Fruit fly (Drosophila melanogaster) whole organism, embryonic: ENCODE results near the gene RpL35.

Experiments used
- B-H1 ChIP-seq: fragments of 200-800 bp; sonication (Bioruptor generic); IDR thresholded peaks from 3 replicates; pipeline ENCODE4 v1.3.6; 2022; ENCODE audit warnings: missing biosample characterization, missing genetic modification characterization
- Bgb ChIP-seq: fragments of 200-800 bp; sonication (Bioruptor generic); IDR thresholded peaks from 2 replicates; pipeline ENCODE4 v1.3.6; 2022; ENCODE audit warnings: missing biosample characterization, missing genetic modification characterization; ENCODE audit not compliant: partially characterized antibody
- CG11398 ChIP-seq: fragments of 200-800 bp; sonication (Bioruptor generic); optimal IDR thresholded peaks from 2 replicates; lab custom pipeline; 2016; ENCODE audit warnings: missing biosample characterization, missing genetic modification characterization
- CG11695 ChIP-seq: fragments of 200-800 bp; sonication (Bioruptor generic); IDR thresholded peaks from 3 replicates; pipeline ENCODE4 v1.3.6; 2022; ENCODE audit warnings: missing biosample characterization, missing genetic modification characterization
- CG12071 ChIP-seq: fragments of 200-800 bp; sonication (Bioruptor generic); optimal IDR thresholded peaks from 3 replicates; lab custom pipeline; 2018; ENCODE audit warnings: missing biosample characterization, mild to moderate bottlenecking, missing genetic modification characterization
- CG12155 ChIP-seq: fragments of 200-800 bp; sonication (Bioruptor generic); optimal IDR thresholded peaks from 3 replicates; lab custom pipeline; 2016; ENCODE audit warnings: missing biosample characterization, missing genetic modification characterization
- CG14050 ChIP-seq: fragments of 200-800 bp; sonication (Bioruptor generic); IDR thresholded peaks from 3 replicates; pipeline ENCODE4 v1.3.6; 2022; ENCODE audit warnings: missing biosample characterization, missing genetic modification characterization
- CG15601 ChIP-seq: fragments of 200-800 bp; sonication (Bioruptor generic); optimal IDR thresholded peaks from 3 replicates; lab custom pipeline; 2019; ENCODE audit warnings: missing biosample characterization, mild to moderate bottlenecking, missing genetic modification characterization, moderate library complexity
- CG1603 ChIP-seq: fragments of 200-800 bp; sonication (Bioruptor generic); optimal IDR thresholded peaks from 2 replicates; lab custom pipeline; 2019; ENCODE audit warnings: missing biosample characterization, mild to moderate bottlenecking, missing genetic modification characterization, moderate library complexity
- CG18476 ChIP-seq: fragments of 200-800 bp; sonication (Bioruptor generic); optimal IDR thresholded peaks from 2 replicates; lab custom pipeline; 2016; ENCODE audit warnings: missing biosample characterization, mild to moderate bottlenecking, missing genetic modification characterization
- CG2116 ChIP-seq: fragments of 200-800 bp; sonication (Bioruptor generic); optimal IDR thresholded peaks from 3 replicates; lab custom pipeline; 2018; ENCODE audit warnings: missing biosample characterization, mild to moderate bottlenecking, missing genetic modification characterization
- CG32767 ChIP-seq: fragments of 200-800 bp; sonication (Bioruptor generic); IDR thresholded peaks from 2 replicates; pipeline ENCODE4 v1.3.6; 2022; ENCODE audit warnings: missing biosample characterization, missing genetic modification characterization
- CG7745 ChIP-seq: fragments of 200-800 bp; sonication (Bioruptor generic); optimal IDR thresholded peaks from 2 replicates; lab custom pipeline; 2018; ENCODE audit warnings: missing biosample characterization, mild to moderate bottlenecking, missing genetic modification characterization, moderate library complexity
- CG8478 ChIP-seq: fragments of >200 bp; optimal IDR thresholded peaks from 2 replicates; lab custom pipeline; 2018
- CG9215 ChIP-seq: fragments of 200-800 bp; sonication (Bioruptor generic); IDR thresholded peaks from 2 replicates; pipeline ENCODE4 v1.3.6; 2022; ENCODE audit warnings: missing biosample characterization, missing genetic modification characterization
- Dek ChIP-seq: fragments of 200-800 bp; sonication (Bioruptor generic); optimal IDR thresholded peaks from 3 replicates; lab custom pipeline; 2019; ENCODE audit warnings: missing biosample characterization, mild to moderate bottlenecking, missing genetic modification characterization, moderate library complexity
- Dfd ChIP-seq, 2 experiments: fragments of >200 bp; optimal IDR thresholded peaks; 2 replicates each; lab custom pipeline; 2017; ENCODE audit warnings: missing biosample characterization in 2 of 2, missing genetic modification characterization in 2 of 2
- Ets65A ChIP-seq: fragments of 200-800 bp; sonication (Bioruptor generic); peaks from one replicate; lab custom pipeline; 2016; ENCODE audit warnings: missing biosample characterization, missing genetic modification characterization
- HLH54F ChIP-seq: fragments of 200-800 bp; sonication (Bioruptor generic); optimal IDR thresholded peaks from 3 replicates; lab custom pipeline; 2016; ENCODE audit warnings: missing biosample characterization, missing genetic modification characterization
- Hmr ChIP-seq: fragments of 200-800 bp; sonication (Bioruptor generic); optimal IDR thresholded peaks from 3 replicates; lab custom pipeline; 2017; ENCODE audit warnings: mild to moderate bottlenecking, missing biosample characterization, missing genetic modification reagents, missing genetic modification characterization
- NC2β ChIP-seq: fragments of 200-800 bp; sonication (Bioruptor generic); optimal IDR thresholded peaks from 2 replicates; lab custom pipeline; 2016; ENCODE audit warnings: missing biosample characterization, missing genetic modification characterization
- PHDP ChIP-seq: fragments of 200-800 bp; sonication (Bioruptor generic); optimal IDR thresholded peaks from 3 replicates; lab custom pipeline; 2018; ENCODE audit warnings: missing biosample characterization, mild to moderate bottlenecking, missing genetic modification characterization, moderate library complexity
- ato ChIP-seq: fragments of 200-800 bp; sonication (Bioruptor generic); IDR thresholded peaks from 2 replicates; pipeline ENCODE4 v1.3.6; 2022; ENCODE audit warnings: missing biosample characterization, missing genetic modification characterization; ENCODE audit not compliant: partially characterized antibody
- crc ChIP-seq: fragments of 200-800 bp; sonication (Bioruptor generic); optimal IDR thresholded peaks from 2 replicates; lab custom pipeline; 2016; ENCODE audit warnings: missing biosample characterization, missing genetic modification characterization
- crol ChIP-seq: fragments of 200-800 bp; sonication (Bioruptor generic); IDR thresholded peaks from 2 replicates; pipeline ENCODE4 v1.3.6; 2022; ENCODE audit warnings: missing biosample characterization, missing genetic modification characterization
- dmrt11E ChIP-seq: fragments of 200-800 bp; sonication (Bioruptor generic); optimal IDR thresholded peaks from 3 replicates; lab custom pipeline; 2018; ENCODE audit warnings: missing biosample characterization, mild to moderate bottlenecking, missing genetic modification characterization, moderate library complexity
- esg ChIP-seq: fragments of 200-800 bp; sonication (Bioruptor generic); conservative IDR thresholded peaks from 2 replicates; pipeline ENCODE4 v1.3.6; 2022; ENCODE audit warnings: missing biosample characterization, missing genetic modification characterization
- gcm ChIP-seq: fragments of 200-800 bp; sonication (Bioruptor generic); optimal IDR thresholded peaks from 2 replicates; lab custom pipeline; 2019; ENCODE audit warnings: missing biosample characterization, mild to moderate bottlenecking, missing genetic modification characterization, moderate library complexity
- gfzf ChIP-seq: fragments of 200-800 bp; sonication (Bioruptor generic); optimal IDR thresholded peaks from 2 replicates; lab custom pipeline; 2016; ENCODE audit warnings: missing biosample characterization, mild to moderate bottlenecking, missing genetic modification characterization, moderate library complexity
- ham ChIP-seq: fragments of 200-800 bp; sonication (Bioruptor generic); IDR thresholded peaks from 2 replicates; pipeline ENCODE4 v1.3.6; 2022; ENCODE audit warnings: missing biosample characterization, missing genetic modification characterization
- hkb ChIP-seq, 2 experiments: fragments of 200-800 bp in 1 of 2; fragments of >200 bp in 1 of 2; sonication (Bioruptor generic) in 1 of 2; IDR thresholded peaks in 1 of 2; optimal IDR thresholded peaks in 1 of 2; 2 replicates each; pipeline versions ENCODE4 v1.3.6 to Lab custom; 2017 to 2022; ENCODE audit warnings: missing biosample characterization in 1 of 2, missing genetic modification characterization in 1 of 2
- jumu ChIP-seq: fragments of 200-800 bp; sonication (Bioruptor generic); optimal IDR thresholded peaks from 3 replicates; lab custom pipeline; 2016; ENCODE audit warnings: missing biosample characterization, missing genetic modification characterization
- kni ChIP-seq: fragments of 200-800 bp; sonication (Bioruptor generic); optimal IDR thresholded peaks from 3 replicates; lab custom pipeline; 2017; ENCODE audit warnings: mild to moderate bottlenecking, missing biosample characterization, missing genetic modification reagents, missing genetic modification characterization
- lbe ChIP-seq: fragments of 200-800 bp; sonication (Bioruptor generic); optimal IDR thresholded peaks from 2 replicates; lab custom pipeline; 2016; ENCODE audit warnings: missing biosample characterization, mild to moderate bottlenecking, missing genetic modification characterization
- onecut ChIP-seq: fragments of 200-800 bp; sonication (Bioruptor generic); IDR thresholded peaks from 2 replicates; pipeline ENCODE4 v1.3.6; 2022; ENCODE audit warnings: missing biosample characterization, missing genetic modification characterization
- pho ChIP-seq: fragments of 200-800 bp; sonication (Bioruptor generic); optimal IDR thresholded peaks from 2 replicates; lab custom pipeline; 2016; ENCODE audit warnings: missing biosample characterization, missing genetic modification characterization
- pita ChIP-seq: fragments of 200-800 bp; sonication (Bioruptor generic); optimal IDR thresholded peaks from 2 replicates; lab custom pipeline; 2017; ENCODE audit warnings: missing biosample characterization, mild to moderate bottlenecking, missing genetic modification characterization
- salm ChIP-seq: fragments of 200-800 bp; sonication (Bioruptor generic); optimal IDR thresholded peaks from 2 replicates; lab custom pipeline; 2018; ENCODE audit warnings: missing biosample characterization, mild to moderate bottlenecking, missing genetic modification characterization
- sc ChIP-seq, 3 experiments: fragments of >200 bp in 2 of 3; fragments of 200-800 bp in 1 of 3; sonication (Bioruptor generic) in 1 of 3; optimal IDR thresholded peaks; 2 replicates in 2 of 3; 3 replicates in 1 of 3; lab custom pipeline; 2017; ENCODE audit warnings: mild to moderate bottlenecking in 1 of 3, missing biosample characterization in 1 of 3, missing genetic modification characterization in 1 of 3, missing genetic modification reagents in 1 of 3
- scrt ChIP-seq: fragments of 200-800 bp; sonication (Bioruptor generic); optimal IDR thresholded peaks from 2 replicates; lab custom pipeline; 2018; ENCODE audit warnings: missing biosample characterization, mild to moderate bottlenecking, missing genetic modification characterization, moderate library complexity
- sens ChIP-seq: fragments of 200-800 bp; sonication (Bioruptor generic); peaks from one replicate; lab custom pipeline; 2016; ENCODE audit warnings: missing biosample characterization, missing genetic modification characterization
- seq ChIP-seq: fragments of 200-800 bp; sonication (Bioruptor generic); IDR thresholded peaks from 2 replicates; pipeline ENCODE4 v1.3.6; 2022; ENCODE audit warnings: missing biosample characterization, missing genetic modification characterization
- slbo ChIP-seq: fragments of 200-800 bp; sonication (Bioruptor generic); IDR thresholded peaks from 2 replicates; pipeline ENCODE4 v1.3.6; 2022; ENCODE audit warnings: missing biosample characterization, missing genetic modification characterization
- slou ChIP-seq: fragments of 200-800 bp; sonication (Bioruptor generic); optimal IDR thresholded peaks from 3 replicates; lab custom pipeline; 2016; ENCODE audit warnings: missing biosample characterization, missing genetic modification characterization
- tgo ChIP-seq: fragments of 200-800 bp; sonication (Bioruptor generic); IDR thresholded peaks from 3 replicates; pipeline ENCODE4 v1.3.6; 2022; ENCODE audit warnings: missing biosample characterization, missing genetic modification characterization
- tio ChIP-seq: fragments of 200-800 bp; sonication (Bioruptor generic); optimal IDR thresholded peaks from 2 replicates; lab custom pipeline; 2017; ENCODE audit warnings: missing biosample characterization, missing genetic modification characterization, inconsistent platforms
- tll ChIP-seq, 2 experiments: fragments of 200-800 bp in 1 of 2; fragments of >200 bp in 1 of 2; sonication (Bioruptor generic) in 1 of 2; optimal IDR thresholded peaks; 2 replicates each; lab custom pipeline; 2017 to 2019; ENCODE audit warnings: missing biosample characterization in 2 of 2, missing genetic modification characterization in 2 of 2, mild to moderate bottlenecking in 1 of 2, moderate library complexity in 1 of 2
- trem ChIP-seq: fragments of 200-800 bp; optimal IDR thresholded peaks from 3 replicates; lab custom pipeline; 2019; ENCODE audit warnings: missing biosample characterization, mild to moderate bottlenecking, missing genetic modification characterization, moderate library complexity
- trh ChIP-seq: fragments of 200-800 bp; sonication (Bioruptor generic); optimal IDR thresholded peaks from 2 replicates; lab custom pipeline; 2016; ENCODE audit warnings: missing biosample characterization, missing genetic modification characterization
- wor ChIP-seq: fragments of 200-800 bp; sonication (Bioruptor generic); IDR thresholded peaks from 2 replicates; pipeline ENCODE4 v1.3.6; 2022; ENCODE audit warnings: missing biosample characterization, missing genetic modification characterization

The RpL35 gene

DNA sequence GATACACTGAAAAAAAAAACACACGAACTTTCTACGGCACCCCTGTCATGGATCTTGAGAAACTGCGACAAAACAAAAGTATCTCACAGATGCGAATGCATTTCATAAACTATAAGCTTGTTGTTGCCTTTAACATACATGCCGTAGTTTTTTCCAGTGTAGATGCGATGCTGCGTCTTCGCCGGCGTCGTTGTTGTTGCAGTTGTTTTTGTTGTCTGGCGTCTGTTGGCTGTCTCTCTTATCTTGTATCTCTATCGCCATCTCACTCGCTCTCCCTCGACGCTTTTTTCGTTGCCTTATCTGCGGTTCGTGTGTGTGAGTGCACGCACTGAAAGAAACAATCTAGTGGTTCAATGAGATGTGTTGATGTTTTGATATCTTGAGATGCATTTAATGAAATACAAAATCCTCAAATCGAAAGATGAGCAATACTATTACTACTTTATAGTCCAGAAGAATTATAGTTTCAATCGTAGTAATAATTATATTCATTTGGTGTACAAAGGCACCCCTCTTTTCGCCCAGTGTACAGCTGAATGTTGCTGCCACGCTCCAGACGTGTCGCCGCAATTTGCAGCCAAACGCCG lies 24.3 kb downstream of the RpL35 start (continued):
- TF ChIP-seq esg (GFP tag; lab: Robert Waterston, UW) (peak; percentile 95), CG11695 (GFP tag; lab: Robert Waterston, UW) (peak; percentile 93), gcm (peak; percentile 90), pho (GFP tag; lab: Kevin White, UChicago) (peak; percentile 94), Ets65A (GFP tag; lab: Kevin White, UChicago) (peak; percentile 100), CG2116 (GFP tag; lab: Kevin White, UChicago) (peak; percentile 79), slou (GFP tag; lab: Kevin White, UChicago) (peak; percentile 86), Dek (tag; lab: Kevin White, UChicago) (peak; percentile 88), CG12071 (GFP tag; lab: Kevin White, UChicago) (peak; percentile 94), CG14050 (peak; percentile 94), kni (GFP tag; lab: Kevin White, UChicago) (peak; percentile 87), onecut (GFP tag; lab: Robert Waterston, UW) (peak; percentile 97), scrt (peak; percentile 90), CG15601 (tag; lab: Kevin White, UChicago) (peak; percentile 88), dmrt11E (tag; lab: Kevin White, UChicago) (peak; percentile 96), slbo (GFP tag; lab: Robert Waterston, UW) (peak; percentile 93), NC2β (GFP tag; lab: Kevin White, UChicago) (peak; percentile 96), PHDP (peak; percentile 89), trh (GFP tag; lab: Kevin White, UChicago) (peak; percentile 90), hkb (optimal IDR thresholded peaks at IDR 0.05; lab: Kevin White, UChicago) (no peak), hkb (GFP tag; IDR thresholded peaks at IDR 0.05; lab: Robert Waterston, UW) (peak; percentile 96), CG11398 (GFP tag; lab: Kevin White, UChicago) (peak; percentile 97), HLH54F (GFP tag; lab: Kevin White, UChicago) (peak; percentile 96), ato (GFP tag; lab: Robert Waterston, UW) (no peak), wor (peak; percentile 86), sens (peak; percentile 100), ham (GFP tag; lab: Robert Waterston, UW) (peak; percentile 81), trem (tag; lab: Kevin White, UChicago) (peak; percentile 82), CG7745 (peak; percentile 6), B-H1 (GFP tag; lab: Robert Waterston, UW) (peak; percentile 92), crol (GFP tag; lab: Robert Waterston, UW) (peak; percentile 48), Dfd (GFP tag; optimal IDR thresholded peaks at IDR 0.05; lab: Kevin White, UChicago) (no peak), lbe (GFP tag; lab: Kevin White, UChicago) (peak; percentile 94), tio (GFP tag; lab: Kevin White, UChicago) (peak; percentile 93), CG8478 (lab: Kevin White, UChicago) (no peak), CG32767 (GFP tag; lab: Robert Waterston, UW) (peak; percentile 93), seq (GFP tag; lab: Robert Waterston, UW) (peak; percentile 94), gfzf (GFP tag; lab: Kevin White, UChicago) (peak; percentile 37), sc (optimal IDR thresholded peaks at IDR 0.05; lab: Kevin White, UChicago) (no peak), sc (GFP tag; optimal IDR thresholded peaks at IDR 0.05; lab: Kevin White, UChicago) (peak; percentile 68), Hmr (GFP tag; lab: Kevin White, UChicago) (peak; percentile 93), tll (GFP tag; optimal IDR thresholded peaks at IDR 0.05; lab: Kevin White, UChicago) (peak in 1 of 2 experiments; percentile 65), CG12155 (GFP tag; lab: Kevin White, UChicago) (peak; percentile 95), CG18476 (GFP tag; lab: Kevin White, UChicago) (peak; percentile 96), CG1603 (tag; lab: Kevin White, UChicago) (peak; percentile 93), salm (tag; lab: Kevin White, UChicago) (peak; percentile 89), crc (GFP tag; lab: Kevin White, UChicago) (peak; percentile 95), CG9215 (GFP tag; lab: Robert Waterston, UW) (peak; percentile 86), pita (GFP tag; lab: Kevin White, UChicago) (no peak), Bgb (GFP tag; lab: Robert Waterston, UW) (no peak), tgo (peak; percentile 93), jumu (GFP tag; lab: Kevin White, UChicago) (peak; percentile 99)
